Fruit fly (Drosophila melanogaster) whole organism, embryonic: Measurements from ENCODE around the gene CG8176.

Experiments
- Atf-2 ChIP-seq: fragments of 200-800 bp; sonication (Bioruptor generic); optimal IDR thresholded peaks from 2 replicates; lab custom pipeline; 2016; ENCODE audit warnings: missing biosample characterization, missing genetic modification characterization
- CG10274 ChIP-seq: fragments of 200-800 bp; sonication (Bioruptor generic); optimal IDR thresholded peaks from 3 replicates; lab custom pipeline; 2017; ENCODE audit warnings: missing biosample characterization, mild to moderate bottlenecking, missing genetic modification characterization
- CG12155 ChIP-seq: fragments of 200-800 bp; sonication (Bioruptor generic); optimal IDR thresholded peaks from 3 replicates; lab custom pipeline; 2016; ENCODE audit warnings: missing biosample characterization, missing genetic modification characterization
- CG13775 ChIP-seq: fragments of 200-800 bp; sonication (Bioruptor generic); optimal IDR thresholded peaks from 3 replicates; lab custom pipeline; 2017; ENCODE audit warnings: missing biosample characterization, mild to moderate bottlenecking, missing genetic modification characterization
- CG14014 ChIP-seq: fragments of 200-800 bp; sonication (Bioruptor generic); IDR thresholded peaks from 2 replicates; pipeline ENCODE4 v1.3.6; 2022; ENCODE audit warnings: missing biosample characterization, missing genetic modification characterization
- CG16815 ChIP-seq: fragments of 200-800 bp; sonication (Bioruptor generic); optimal IDR thresholded peaks from 3 replicates; lab custom pipeline; 2017; ENCODE audit warnings: missing biosample characterization, mild to moderate bottlenecking, missing genetic modification characterization
- CG2889 ChIP-seq: fragments of 200-800 bp; sonication (Bioruptor generic); IDR thresholded peaks from 3 replicates; pipeline ENCODE4 v1.3.6; 2022; ENCODE audit warnings: missing biosample characterization, missing genetic modification characterization
- CG33557 ChIP-seq: fragments of 200-800 bp; sonication (Bioruptor generic); optimal IDR thresholded peaks from 2 replicates; lab custom pipeline; 2019; ENCODE audit warnings: missing biosample characterization, mild to moderate bottlenecking, missing genetic modification characterization, moderate library complexity
- CG3995 ChIP-seq: fragments of 200-800 bp; sonication (Bioruptor generic); optimal IDR thresholded peaks from 3 replicates; lab custom pipeline; 2016; ENCODE audit warnings: missing biosample characterization, missing genetic modification characterization
- CG6254 ChIP-seq: fragments of 200-800 bp; sonication (Bioruptor generic); optimal IDR thresholded peaks from 3 replicates; lab custom pipeline; 2017; ENCODE audit warnings: mild to moderate bottlenecking, missing biosample characterization, missing genetic modification reagents, missing genetic modification characterization
- CG6791 ChIP-seq: fragments of 200-800 bp; sonication (Bioruptor generic); IDR thresholded peaks from 3 replicates; pipeline ENCODE4 v1.3.6; 2022; ENCODE audit warnings: missing biosample characterization, missing genetic modification characterization; ENCODE audit not compliant: partially characterized antibody
- CG7271 ChIP-seq: fragments of 200-800 bp; sonication (Bioruptor generic); optimal IDR thresholded peaks from 2 replicates; lab custom pipeline; 2018; ENCODE audit warnings: missing biosample characterization, mild to moderate bottlenecking, missing genetic modification characterization, moderate library complexity
- CG8089 ChIP-seq: fragments of 200-800 bp; sonication (Bioruptor generic); optimal IDR thresholded peaks from 3 replicates; lab custom pipeline; 2016; ENCODE audit warnings: missing biosample characterization, missing genetic modification characterization
- CG8388 ChIP-seq: fragments of 200-800 bp; sonication (Bioruptor generic); optimal IDR thresholded peaks from 2 replicates; lab custom pipeline; 2019; ENCODE audit warnings: missing biosample characterization, mild to moderate bottlenecking, missing genetic modification characterization, moderate library complexity
- CG9437 ChIP-seq: fragments of 200-800 bp; sonication (Bioruptor generic); optimal IDR thresholded peaks from 2 replicates; lab custom pipeline; 2018; ENCODE audit warnings: missing biosample characterization, mild to moderate bottlenecking, missing genetic modification characterization
- D ChIP-seq, 2 experiments: fragments of 200-800 bp in 1 of 2; fragments of >200 bp in 1 of 2; sonication (Bioruptor generic) in 1 of 2; optimal IDR thresholded peaks; 2 replicates in 1 of 2; 3 replicates in 1 of 2; lab custom pipeline; 2017; ENCODE audit warnings: mild to moderate bottlenecking in 1 of 2, missing biosample characterization in 1 of 2, missing genetic modification characterization in 1 of 2, missing genetic modification reagents in 1 of 2
- Dll ChIP-seq: fragments of 200-800 bp; sonication (Bioruptor generic); IDR thresholded peaks from 4 replicates; pipeline ENCODE4 v1.3.6; 2022; ENCODE audit warnings: missing biosample characterization, missing genetic modification characterization; ENCODE audit not compliant: partially characterized antibody
- Ets65A ChIP-seq: fragments of 200-800 bp; sonication (Bioruptor generic); peaks from one replicate; lab custom pipeline; 2016; ENCODE audit warnings: missing biosample characterization, missing genetic modification characterization
- H15 ChIP-seq: fragments of 200-800 bp; sonication (Bioruptor generic); IDR thresholded peaks from 3 replicates; pipeline ENCODE4 v1.3.6; 2022; ENCODE audit warnings: missing biosample characterization, missing genetic modification characterization
- H2.0 ChIP-seq: fragments of 200-800 bp; sonication (Bioruptor generic); IDR thresholded peaks from 2 replicates; pipeline ENCODE4 v1.3.6; 2022; ENCODE audit warnings: missing biosample characterization, missing genetic modification characterization
- HHEX ChIP-seq: fragments of 200-800 bp; sonication (Bioruptor generic); optimal IDR thresholded peaks from 3 replicates; lab custom pipeline; 2017; ENCODE audit warnings: missing biosample characterization, mild to moderate bottlenecking, missing genetic modification characterization, missing genetic modification reagents
- HLH4C ChIP-seq: fragments of 200-800 bp; sonication (Bioruptor generic); IDR thresholded peaks from 3 replicates; pipeline ENCODE4 v1.3.6; 2022; ENCODE audit warnings: missing biosample characterization, missing genetic modification characterization; ENCODE audit not compliant: partially characterized antibody
- Hsf ChIP-seq: fragments of 200-800 bp; sonication (Bioruptor generic); optimal IDR thresholded peaks from 3 replicates; lab custom pipeline; 2016; ENCODE audit warnings: missing biosample characterization, missing genetic modification characterization
- Mad ChIP-seq: fragments of 200-800 bp; sonication (Bioruptor generic); optimal IDR thresholded peaks from 2 replicates; lab custom pipeline; 2016; ENCODE audit warnings: missing biosample characterization, missing genetic modification characterization
- NC2α ChIP-seq: fragments of 200-800 bp; sonication (Bioruptor generic); optimal IDR thresholded peaks from 2 replicates; lab custom pipeline; 2016; ENCODE audit warnings: missing biosample characterization, missing genetic modification characterization
- NC2β ChIP-seq: fragments of 200-800 bp; sonication (Bioruptor generic); optimal IDR thresholded peaks from 2 replicates; lab custom pipeline; 2016; ENCODE audit warnings: missing biosample characterization, missing genetic modification characterization
- Optix ChIP-seq: fragments of 200-800 bp; sonication (Bioruptor generic); IDR thresholded peaks from 3 replicates; pipeline ENCODE4 v1.3.6; 2022; ENCODE audit warnings: missing biosample characterization, missing genetic modification characterization
- Ravus ChIP-seq: fragments of 200-800 bp; sonication (Bioruptor generic); IDR thresholded peaks from 2 replicates; pipeline ENCODE4 v1.3.6; 2022; ENCODE audit warnings: missing biosample characterization, missing genetic modification characterization
- btn ChIP-seq: fragments of 200-800 bp; sonication (Bioruptor generic); optimal IDR thresholded peaks from 2 replicates; lab custom pipeline; 2016; ENCODE audit warnings: missing biosample characterization, missing genetic modification characterization
- cg ChIP-seq: fragments of 200-800 bp; sonication (Bioruptor generic); optimal IDR thresholded peaks from 3 replicates; lab custom pipeline; 2019; ENCODE audit warnings: missing biosample characterization, mild to moderate bottlenecking, missing genetic modification characterization, moderate library complexity
- corto ChIP-seq: fragments of 200-800 bp; sonication (Bioruptor generic); optimal IDR thresholded peaks from 2 replicates; lab custom pipeline; 2016; ENCODE audit warnings: missing biosample characterization, mild to moderate bottlenecking, missing genetic modification characterization, moderate library complexity
- dimm ChIP-seq: fragments of 200-800 bp; sonication (Bioruptor generic); IDR thresholded peaks from 2 replicates; pipeline ENCODE4 v1.3.6; 2022; ENCODE audit warnings: missing biosample characterization, missing genetic modification characterization
- esg ChIP-seq: fragments of 200-800 bp; sonication (Bioruptor generic); conservative IDR thresholded peaks from 2 replicates; pipeline ENCODE4 v1.3.6; 2022; ENCODE audit warnings: missing biosample characterization, missing genetic modification characterization
- fu2 ChIP-seq: fragments of 200-800 bp; sonication (Bioruptor generic); optimal IDR thresholded peaks from 2 replicates; lab custom pipeline; 2016; ENCODE audit warnings: missing biosample characterization, missing genetic modification characterization
- gce ChIP-seq: fragments of 200-800 bp; sonication (Bioruptor generic); IDR thresholded peaks from 3 replicates; pipeline ENCODE4 v1.3.6; 2022; ENCODE audit warnings: missing biosample characterization, missing genetic modification characterization
- gcm ChIP-seq: fragments of 200-800 bp; sonication (Bioruptor generic); optimal IDR thresholded peaks from 2 replicates; lab custom pipeline; 2019; ENCODE audit warnings: missing biosample characterization, mild to moderate bottlenecking, missing genetic modification characterization, moderate library complexity
- gfzf ChIP-seq: fragments of 200-800 bp; sonication (Bioruptor generic); optimal IDR thresholded peaks from 2 replicates; lab custom pipeline; 2016; ENCODE audit warnings: missing biosample characterization, mild to moderate bottlenecking, missing genetic modification characterization, moderate library complexity
- grn ChIP-seq: fragments of 200-800 bp; sonication (Bioruptor generic); optimal IDR thresholded peaks from 3 replicates; lab custom pipeline; 2017; ENCODE audit warnings: missing biosample characterization, missing genetic modification characterization
- klu ChIP-seq: fragments of 200-800 bp; sonication (Bioruptor generic); IDR thresholded peaks from 2 replicates; pipeline ENCODE4 v1.3.6; 2022; ENCODE audit warnings: missing biosample characterization, missing genetic modification characterization
- lilli ChIP-seq: fragments of 200-800 bp; sonication (Bioruptor generic); optimal IDR thresholded peaks from 3 replicates; lab custom pipeline; 2016; ENCODE audit warnings: missing biosample characterization, missing genetic modification characterization
- mam ChIP-seq: fragments of 200-800 bp; sonication (Bioruptor generic); optimal IDR thresholded peaks from 3 replicates; lab custom pipeline; 2016; ENCODE audit warnings: missing biosample characterization, missing genetic modification characterization
- org-1 ChIP-seq: fragments of 200-800 bp; sonication (Bioruptor generic); optimal IDR thresholded peaks from 2 replicates; lab custom pipeline; 2017; ENCODE audit warnings: missing biosample characterization, missing genetic modification characterization
- pb ChIP-seq: fragments of 200-800 bp; sonication (Bioruptor generic); optimal IDR thresholded peaks from 3 replicates; lab custom pipeline; 2016; ENCODE audit warnings: missing biosample characterization, missing genetic modification characterization
- peb ChIP-seq: fragments of 200-800 bp; sonication (Bioruptor generic); IDR thresholded peaks from 2 replicates; pipeline ENCODE4 v1.3.6; 2022; ENCODE audit warnings: missing biosample characterization, missing genetic modification characterization
- phol ChIP-seq: fragments of 200-800 bp; sonication (Bioruptor generic); optimal IDR thresholded peaks from 3 replicates; lab custom pipeline; 2018; ENCODE audit warnings: missing biosample characterization, mild to moderate bottlenecking, missing genetic modification characterization, moderate library complexity
- pum ChIP-seq: fragments of 200-800 bp; sonication (Bioruptor generic); optimal IDR thresholded peaks from 2 replicates; lab custom pipeline; 2016; ENCODE audit warnings: missing biosample characterization, missing genetic modification characterization
- repo ChIP-seq: fragments of 200-800 bp; sonication (Bioruptor generic); optimal IDR thresholded peaks from 2 replicates; lab custom pipeline; 2016; ENCODE audit warnings: missing biosample characterization, missing genetic modification characterization
- row ChIP-seq: fragments of 200-800 bp; sonication (Bioruptor generic); IDR thresholded peaks from 3 replicates; pipeline ENCODE4 v1.3.6; 2022; ENCODE audit warnings: missing biosample characterization, missing genetic modification characterization
- vnd ChIP-seq: fragments of 200-800 bp; sonication (Bioruptor generic); IDR thresholded peaks from 3 replicates; pipeline ENCODE4 v1.3.6; 2022; ENCODE audit warnings: missing biosample characterization, missing genetic modification characterization; ENCODE audit not compliant: partially characterized antibody
- wor ChIP-seq: fragments of 200-800 bp; sonication (Bioruptor generic); IDR thresholded peaks from 2 replicates; pipeline ENCODE4 v1.3.6; 2022; ENCODE audit warnings: missing biosample characterization, missing genetic modification characterization
- z ChIP-seq: fragments of 200-800 bp; sonication (Bioruptor generic); IDR thresholded peaks from 3 replicates; pipeline ENCODE4 v1.3.6; 2022; ENCODE audit warnings: missing biosample characterization, missing genetic modification characterization

CG8176 gene

dm6 chr3R:9496748-9497147 lies 19.1 kb upstream of the CG8176 start (continued):
- TF ChIP-seq Ravus (GFP tag; lab: Robert Waterston, UW) (no peak), CG12155 (GFP tag; lab: Kevin White, UChicago) (peak; percentile 78), D (optimal IDR thresholded peaks at IDR 0.05; lab: Kevin White, UChicago) (no peak), D (GFP tag; optimal IDR thresholded peaks at IDR 0.05; lab: Kevin White, UChicago) (no peak), H2.0 (GFP tag; lab: Robert Waterston, UW) (peak; percentile 62; the same call in 1 of the 2 replicates), CG14014 (GFP tag; lab: Robert Waterston, UW) (peak; percentile 61; the same call in 1 of the 2 replicates), corto (no peak), gcm (peak; percentile 27), CG16815 (GFP tag; lab: Kevin White, UChicago) (peak; percentile 55), CG6254 (GFP tag; lab: Kevin White, UChicago) (no peak), CG8089 (GFP tag; lab: Kevin White, UChicago) (peak; percentile 28), Optix (GFP tag; lab: Robert Waterston, UW) (no peak), dimm (GFP tag; lab: Robert Waterston, UW) (no peak), row (peak; percentile 9; the same call in 1 of the 3 replicates), lilli (GFP tag; lab: Kevin White, UChicago) (peak; percentile 88), pum (GFP tag; lab: Kevin White, UChicago) (peak; percentile 70), btn (GFP tag; lab: Kevin White, UChicago) (no peak), gce (GFP tag; lab: Robert Waterston, UW) (no peak), CG13775 (GFP tag; lab: Kevin White, UChicago) (peak; percentile 89), peb (no peak), Ets65A (GFP tag; lab: Kevin White, UChicago) (peak; percentile 100), HLH4C (GFP tag; lab: Robert Waterston, UW) (peak; percentile 80), z (GFP tag; lab: Robert Waterston, UW) (no peak), CG6791 (GFP tag; lab: Robert Waterston, UW) (peak; percentile 77), Dll (GFP tag; lab: Robert Waterston, UW) (peak; percentile 40; the same call in 3 of the 4 replicates), phol (peak; percentile 81), grn (GFP tag; lab: Kevin White, UChicago) (peak; percentile 84), wor (GFP tag; lab: Robert Waterston, UW) (no peak), cg (no peak), HHEX (peak; percentile 70), Atf-2 (GFP tag; lab: Kevin White, UChicago) (peak; percentile 39), org-1 (GFP tag; lab: Kevin White, UChicago) (peak; percentile 15), NC2α (GFP tag; lab: Kevin White, UChicago) (peak; percentile 36), CG3995 (GFP tag; lab: Kevin White, UChicago) (peak; percentile 59), mam (peak; percentile 88), CG8388 (no peak), CG7271 (tag; lab: Kevin White, UChicago) (no peak), klu (GFP tag; lab: Robert Waterston, UW) (peak; percentile 37; the same call in 1 of the 2 replicates), CG33557 (GFP tag; lab: Kevin White, UChicago) (no peak), fu2 (GFP tag; lab: Kevin White, UChicago) (peak; percentile 81), repo (GFP tag; lab: Kevin White, UChicago) (peak; percentile 38), NC2β (GFP tag; lab: Kevin White, UChicago) (peak; percentile 57), CG10274 (GFP tag; lab: Kevin White, UChicago) (no peak), vnd (GFP tag; lab: Robert Waterston, UW) (no peak), pb (GFP tag; lab: Kevin White, UChicago) (peak; percentile 58), esg (GFP tag; lab: Robert Waterston, UW) (no peak), Mad (GFP tag; lab: Kevin White, UChicago) (peak; percentile 42), Hsf (GFP tag; lab: Kevin White, UChicago) (peak; percentile 85), CG2889 (no peak), gfzf (GFP tag; lab: Kevin White, UChicago) (peak; percentile 54), CG9437 (GFP tag; lab: Kevin White, UChicago) (no peak), H15 (peak; percentile 55; the same call in 1 of the 3 replicates)
